Worm (Caenorhabditis elegans) whole organism, midembryonic: ENCODE measurements around the gene F14E5.8.

Experiments used
- T22C8.4 ChIP-seq: fragments of 200-800 bp; sonication (Bioruptor generic); IDR thresholded peaks from 2 replicates; pipeline ENCODE4 v1.3.6; 2022; ENCODE audit warnings: missing genetic modification characterization, missing compliant biosample characterization
- cog-1 ChIP-seq: sonication (generic microtip); optimal IDR thresholded peaks from 2 replicates; lab custom pipeline; 2016; ENCODE audit warnings: missing genetic modification characterization, missing compliant biosample characterization
- flt-1 ChIP-seq: fragments of 200-800 bp; sonication (Bioruptor generic); IDR thresholded peaks from 2 replicates; pipeline ENCODE4 v1.3.6; 2022; ENCODE audit warnings: missing genetic modification characterization, missing compliant biosample characterization
- klf-2 ChIP-seq: fragments of 200-800 bp; sonication (Bioruptor generic); conservative IDR thresholded peaks from 2 replicates; pipeline ENCODE4 v1.3.6; 2022; ENCODE audit warnings: missing genetic modification reagents, missing genetic modification characterization, missing compliant biosample characterization
- med-1 ChIP-seq: sonication (generic microtip); optimal IDR thresholded peaks from 2 replicates; lab custom pipeline; 2017; ENCODE audit warnings: missing genetic modification characterization, mild to moderate bottlenecking, missing compliant biosample characterization, antibody characterized with exemption, missing genetic modification reagents; ENCODE audit not compliant: insufficient read depth
- ref-1 ChIP-seq: fragments of 200-800 bp; sonication (Bioruptor generic); conservative IDR thresholded peaks from 2 replicates; pipeline ENCODE4 v1.3.6; 2022; ENCODE audit warnings: missing genetic modification reagents, missing genetic modification characterization, missing compliant biosample characterization
- tab-1 ChIP-seq: fragments of 200-800 bp; sonication (Bioruptor generic); IDR thresholded peaks from 2 replicates; pipeline ENCODE4 v1.3.6; 2022; ENCODE audit warnings: missing genetic modification characterization, missing compliant biosample characterization
- ztf-23 ChIP-seq: fragments of 200-800 bp; sonication (Bioruptor generic); IDR thresholded peaks from 2 replicates; pipeline ENCODE4 v1.3.6; 2022; ENCODE audit warnings: missing genetic modification reagents, missing genetic modification characterization, missing compliant biosample characterization
- ztf-29 ChIP-seq: fragments of 200-800 bp; sonication (Bioruptor generic); IDR thresholded peaks from 2 replicates; pipeline ENCODE4 v1.3.6; 2022; ENCODE audit warnings: missing genetic modification reagents, missing genetic modification characterization, missing compliant biosample characterization

ce11 chrII:8442717-8443223, 22.9 kb downstream of the F14E5.8 start, which contains the start of gene eif-3.G:
- TF ChIP-seq klf-2 (GFP tag; lab: Robert Waterston, UW) (no peak), ztf-29 (no peak), ztf-23 (GFP tag; lab: Robert Waterston, UW) (no peak), tab-1 (no peak), flt-1 (GFP tag; lab: Robert Waterston, UW) (no peak), ref-1 (no peak), cog-1 (tag; lab: Kevin White, UChicago) (no peak), med-1 (GFP tag; lab: Kevin White, UChicago) (no peak), T22C8.4 (GFP tag; lab: Robert Waterston, UW) (no peak)
